Worm (Caenorhabditis elegans) whole organism, L1 larva: ENCODE results near the gene cysl-2.

Experiments used
- ama-1 ChIP-seq: fragments of 150-350 bp; optimal IDR thresholded peaks from 2 replicates; lab custom pipeline; 2014
- elt-3 ChIP-seq, 6 experiments: fragments of 150-350 bp in 1 of 6; sonication (generic microtip); optimal IDR thresholded peaks; 2 replicates each; lab custom pipeline; 2017 to 2018; ENCODE audit warnings: missing biosample characterization in 6 of 6, missing genetic modification characterization in 6 of 6, inconsistent platforms in 1 of 6
- fos-1 ChIP-seq: fragments of 150-350 bp; optimal IDR thresholded peaks from 2 replicates; lab custom pipeline; 2014; ENCODE audit warnings: missing biosample characterization, missing genetic modification characterization

DNA sequence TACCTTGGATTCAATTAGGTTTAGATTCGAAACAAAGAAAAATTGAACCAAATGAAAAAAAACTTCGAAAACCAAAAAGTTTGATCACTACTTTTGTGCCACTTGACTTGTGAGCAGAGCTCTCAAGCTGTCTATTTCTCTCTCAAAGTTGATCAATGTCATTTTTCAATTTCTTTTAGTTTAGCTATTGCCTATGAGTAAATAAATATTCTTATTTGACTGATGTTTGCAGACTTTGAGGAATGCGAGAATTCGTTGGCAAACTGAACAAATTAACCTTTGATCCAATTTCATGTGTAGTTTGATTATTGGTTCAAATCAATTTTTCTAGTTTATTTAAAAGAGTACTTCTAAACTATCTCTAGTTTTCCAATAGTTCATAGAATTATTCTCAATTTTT lies 10.4 kb downstream of the cysl-2 start:
- TF ChIP-seq ama-1 (no peak), elt-3 (tag; optimal IDR thresholded peaks at IDR 0.05; lab: Kevin White, UChicago) (no peak), fos-1 (tag; lab: Kevin White, UChicago) (no peak)
